Fruit fly (Drosophila melanogaster): ENCODE results near the gene lost.

dm6 chr3R:4449256-4449655 lies 46.4 kb downstream of the lost start:
- TF ChIP-seq bab1 (GFP tag; optimal IDR thresholded peaks at IDR 0.05) (no peak), Crg-1 (GFP tag; optimal IDR thresholded peaks at IDR 0.05) (no peak), ovo (GFP tag; optimal IDR thresholded peaks at IDR 0.05) (no peak), CG7101 (tag; optimal IDR thresholded peaks at IDR 0.05) (no peak), pad (GFP tag; optimal IDR thresholded peaks at IDR 0.05) (no peak), CG33017 (tag; optimal IDR thresholded peaks at IDR 0.05) (no peak), kay (GFP tag; ENCODE audit: borderline replicate concordance) (no peak), Hr96 (GFP tag; optimal IDR thresholded peaks at IDR 0.05) (no peak)
